Worm (Caenorhabditis elegans) whole organism, L1 larva: Measurements from ENCODE around the gene C16B8.2.

Experiments used
- ama-1 ChIP-seq: fragments of 150-350 bp; optimal IDR thresholded peaks from 2 replicates; lab custom pipeline; 2014
- elt-2 ChIP-seq: sonication (generic microtip); optimal IDR thresholded peaks from 2 replicates; lab custom pipeline; 2016; ENCODE audit warnings: missing genetic modification characterization, mild to moderate bottlenecking, inconsistent platforms, missing compliant biosample characterization, missing genetic modification reagents
- fkh-10 ChIP-seq: sonication (generic microtip); optimal IDR thresholded peaks from 2 replicates; lab custom pipeline; 2017; ENCODE audit warnings: missing biosample characterization, missing genetic modification reagents, missing genetic modification characterization
- nhr-12 ChIP-seq: sonication (generic microtip); optimal IDR thresholded peaks from 2 replicates; lab custom pipeline; 2017; ENCODE audit warnings: missing biosample characterization, missing genetic modification characterization
- nhr-28 ChIP-seq: fragments of 150-350 bp; optimal IDR thresholded peaks from 2 replicates; lab custom pipeline; 2014; ENCODE audit warnings: missing biosample characterization, missing genetic modification characterization
- nhr-76 ChIP-seq: sonication (generic microtip); optimal IDR thresholded peaks from 2 replicates; lab custom pipeline; 2017; ENCODE audit warnings: missing biosample characterization, missing genetic modification characterization
- unc-30 ChIP-seq: sonication (generic microtip); optimal IDR thresholded peaks from 2 replicates; lab custom pipeline; 2017; ENCODE audit warnings: missing biosample characterization, missing genetic modification characterization
- ztf-11 ChIP-seq, 2 experiments: sonication (generic microtip); optimal IDR thresholded peaks; 2 replicates each; lab custom pipeline; 2016 to 2017; ENCODE audit warnings: missing genetic modification characterization in 2 of 2, missing biosample characterization in 1 of 2, missing compliant biosample characterization in 1 of 2

ce11 chrX:3994418-3994817 lies 28.2 kb upstream of the C16B8.2 start:
- TF ChIP-seq ama-1 (no peak), nhr-76 (no peak), nhr-28 (no peak), ztf-11 (tag; optimal IDR thresholded peaks at IDR 0.05; lab: Kevin White, UChicago) (no peak), unc-30 (tag; lab: Kevin White, UChicago) (no peak), elt-2 (tag; lab: Kevin White, UChicago) (peak; percentile 4), nhr-12 (tag; lab: Kevin White, UChicago) (no peak), fkh-10 (GFP tag; lab: Kevin White, UChicago) (no peak)
